Worm (Caenorhabditis elegans) whole organism, L4 larva: ENCODE data around the gene F13B12.1.

Experiments
- F49E8.2 ChIP-seq: sonication (generic microtip); optimal IDR thresholded peaks from 2 replicates; lab custom pipeline; 2016; ENCODE audit warnings: missing compliant biosample characterization, mild to moderate bottlenecking, missing genetic modification characterization, borderline replicate concordance
- R02D3.7 ChIP-seq: fragments of 150-350 bp; sonication (generic microtip); optimal IDR thresholded peaks from 3 replicates; lab custom pipeline; 2014; ENCODE audit warnings: missing biosample characterization, missing genetic modification characterization
- T20F7.1 ChIP-seq: fragments of 200-800 bp; sonication (Bioruptor generic); optimal IDR thresholded peaks from 2 replicates; lab custom pipeline; 2018; ENCODE audit warnings: mild to moderate bottlenecking, missing genetic modification characterization, missing compliant biosample characterization
- T26A8.4 ChIP-seq: fragments of 200-800 bp; sonication (Bioruptor generic); IDR thresholded peaks from 2 replicates; pipeline ENCODE4 v1.3.6; 2022; ENCODE audit warnings: missing genetic modification characterization, missing compliant biosample characterization
- Y75B8A.6 ChIP-seq: fragments of 200-800 bp; sonication (Bioruptor generic); IDR thresholded peaks from 2 replicates; pipeline ENCODE4 v1.3.6; 2022; ENCODE audit warnings: missing genetic modification reagents, missing genetic modification characterization, missing compliant biosample characterization
- aha-1 ChIP-seq: fragments of 150-350 bp; peaks from one replicate; lab custom pipeline; 2014; ENCODE audit warnings: missing biosample characterization, missing genetic modification characterization
- aly-2 ChIP-seq: sonication (generic microtip); optimal IDR thresholded peaks from 2 replicates; lab custom pipeline; 2018; ENCODE audit warnings: missing biosample characterization, missing genetic modification characterization
- ama-1 ChIP-seq: fragments of 150-350 bp; optimal IDR thresholded peaks from 2 replicates; lab custom pipeline; 2014; ENCODE audit warnings: inconsistent platforms, mixed read lengths
- arid-1 ChIP-seq: fragments of 200-800 bp; sonication (Bioruptor generic); conservative IDR thresholded peaks from 2 replicates; pipeline ENCODE4 v1.3.6; 2022; ENCODE audit warnings: missing genetic modification reagents, missing genetic modification characterization, missing compliant biosample characterization
- ceh-20 ChIP-seq: fragments of 200-800 bp; sonication (Bioruptor generic); IDR thresholded peaks from 2 replicates; pipeline ENCODE4 v1.3.6; 2022; ENCODE audit warnings: missing genetic modification reagents, missing genetic modification characterization, missing compliant biosample characterization
- ceh-32 ChIP-seq: sonication (generic microtip); optimal IDR thresholded peaks from 2 replicates; lab custom pipeline; 2016; ENCODE audit warnings: mild to moderate bottlenecking, missing genetic modification characterization, missing compliant biosample characterization; ENCODE audit not compliant: poor library complexity
- daf-12 ChIP-seq: fragments of 150-350 bp; optimal IDR thresholded peaks from 2 replicates; lab custom pipeline; 2014; ENCODE audit warnings: missing biosample characterization, missing genetic modification reagents, missing genetic modification characterization
- daf-16 ChIP-seq, 3 experiments: sonication (generic microtip); optimal IDR thresholded peaks; 2 replicates each; lab custom pipeline; 2016 to 2017; ENCODE audit warnings: missing genetic modification characterization in 3 of 3, missing genetic modification reagents in 3 of 3, mild to moderate bottlenecking in 2 of 3, missing compliant biosample characterization in 2 of 3, missing biosample characterization in 1 of 3, moderate library complexity in 1 of 3
- dmd-6 ChIP-seq: fragments of 200-800 bp; sonication (Bioruptor generic); IDR thresholded peaks from 2 replicates; pipeline ENCODE4 v1.3.6; 2022; ENCODE audit warnings: missing genetic modification reagents, missing genetic modification characterization, missing compliant biosample characterization
- dmd-8 ChIP-seq: fragments of 200-800 bp; sonication (Bioruptor generic); IDR thresholded peaks from 2 replicates; pipeline ENCODE4 v1.3.6; 2022; ENCODE audit warnings: missing genetic modification characterization, missing compliant biosample characterization
- dve-1 ChIP-seq: sonication (generic microtip); optimal IDR thresholded peaks from 2 replicates; lab custom pipeline; 2017; ENCODE audit warnings: antibody characterized with exemption, mild to moderate bottlenecking, missing genetic modification characterization, missing compliant biosample characterization; ENCODE audit not compliant: insufficient read depth
- egl-27 ChIP-seq: sonication (generic microtip); optimal IDR thresholded peaks from 3 replicates; lab custom pipeline; 2017; ENCODE audit warnings: missing biosample characterization, missing genetic modification reagents, missing genetic modification characterization
- fos-1 ChIP-seq: fragments of 150-350 bp; optimal IDR thresholded peaks from 2 replicates; lab custom pipeline; 2014; ENCODE audit warnings: missing biosample characterization, missing genetic modification characterization
- gei-8 ChIP-seq: fragments of 200-800 bp; sonication (Bioruptor generic); optimal IDR thresholded peaks from 2 replicates; lab custom pipeline; 2018; ENCODE audit warnings: mild to moderate bottlenecking, missing genetic modification characterization, missing compliant biosample characterization
- hlh-11 ChIP-seq: fragments of 200-800 bp; sonication (Bioruptor generic); optimal IDR thresholded peaks from 2 replicates; lab custom pipeline; 2018; ENCODE audit warnings: mild to moderate bottlenecking, missing genetic modification characterization, missing compliant biosample characterization
- hmg-1.1 ChIP-seq: fragments of 200-800 bp; sonication (Bioruptor generic); IDR thresholded peaks from 2 replicates; pipeline ENCODE4 v1.3.6; 2022; ENCODE audit warnings: missing genetic modification reagents, missing genetic modification characterization, missing compliant biosample characterization
- lim-7 ChIP-seq: fragments of 200-800 bp; sonication (Bioruptor generic); IDR thresholded peaks from 2 replicates; pipeline ENCODE4 v1.3.6; 2022; ENCODE audit warnings: missing genetic modification characterization, missing compliant biosample characterization
- lin-15B ChIP-seq: fragments of 150-350 bp; sonication (generic microtip); optimal IDR thresholded peaks from 3 replicates; lab custom pipeline; 2014; ENCODE audit warnings: missing biosample characterization, missing genetic modification characterization
- lin-39 ChIP-seq: fragments of 150-350 bp; optimal IDR thresholded peaks from 2 replicates; lab custom pipeline; 2014; ENCODE audit warnings: missing biosample characterization, missing genetic modification reagents, missing genetic modification characterization
- lsy-2 ChIP-seq, 2 experiments: fragments of 150-350 bp in 1 of 2; sonication (generic microtip) in 1 of 2; optimal IDR thresholded peaks; 2 replicates each; lab custom pipeline; 2014 to 2017; ENCODE audit warnings: missing biosample characterization in 2 of 2, missing genetic modification characterization in 2 of 2
- madf-9 ChIP-seq: fragments of 200-800 bp; sonication (Bioruptor generic); conservative IDR thresholded peaks from 2 replicates; pipeline ENCODE4 v1.3.6; 2022; ENCODE audit warnings: missing genetic modification reagents, missing genetic modification characterization, missing compliant biosample characterization
- mdl-1 ChIP-seq, 2 experiments: fragments of 150-350 bp in 1 of 2; sonication (generic microtip) in 1 of 2; optimal IDR thresholded peaks; 2 replicates each; lab custom pipeline; 2014 to 2017; ENCODE audit warnings: missing biosample characterization in 2 of 2, missing genetic modification characterization in 2 of 2
- mes-2 ChIP-seq: sonication (generic microtip); optimal IDR thresholded peaks from 2 replicates; lab custom pipeline; 2016; ENCODE audit warnings: missing genotype, mild to moderate bottlenecking, missing genetic modification characterization, missing compliant biosample characterization; ENCODE audit not compliant: poor library complexity, severe bottlenecking
- mxl-3 ChIP-seq: fragments of 200-800 bp; sonication (Bioruptor generic); optimal IDR thresholded peaks from 2 replicates; lab custom pipeline; 2018; ENCODE audit warnings: mild to moderate bottlenecking, missing genetic modification characterization, missing compliant biosample characterization
- nhr-237 ChIP-seq: sonication (generic microtip); optimal IDR thresholded peaks from 2 replicates; lab custom pipeline; 2017; ENCODE audit warnings: missing biosample characterization, missing genetic modification characterization
- nhr-28 ChIP-seq: fragments of 150-350 bp; optimal IDR thresholded peaks from 2 replicates; lab custom pipeline; 2014; ENCODE audit warnings: missing biosample characterization, missing genetic modification characterization
- nhr-41 ChIP-seq: fragments of 200-800 bp; sonication (Bioruptor generic); IDR thresholded peaks from 2 replicates; pipeline ENCODE4 v1.3.6; 2022; ENCODE audit warnings: missing genetic modification reagents, missing genetic modification characterization, missing compliant biosample characterization
- nhr-48 ChIP-seq: sonication (generic microtip); optimal IDR thresholded peaks from 2 replicates; lab custom pipeline; 2016; ENCODE audit warnings: mild to moderate bottlenecking, missing genetic modification characterization, missing compliant biosample characterization
- nhr-77 ChIP-seq: fragments of 150-350 bp; optimal IDR thresholded peaks from 2 replicates; lab custom pipeline; 2014; ENCODE audit warnings: missing biosample characterization, missing genetic modification characterization
- php-3 ChIP-seq: fragments of 200-800 bp; sonication (Bioruptor generic); IDR thresholded peaks from 2 replicates; pipeline ENCODE4 v1.3.6; 2022; ENCODE audit warnings: missing genetic modification reagents, missing genetic modification characterization, missing compliant biosample characterization
- pqm-1 ChIP-seq: sonication (generic microtip); optimal IDR thresholded peaks from 2 replicates; lab custom pipeline; 2017; ENCODE audit warnings: missing biosample characterization, missing genetic modification characterization
- snpc-1.2 ChIP-seq: fragments of 200-800 bp; sonication (Bioruptor generic); IDR thresholded peaks from 2 replicates; pipeline ENCODE4 v1.3.6; 2022; ENCODE audit warnings: missing genetic modification reagents, missing genetic modification characterization, missing compliant biosample characterization
- snpc-4 ChIP-seq: fragments of 150-350 bp; optimal IDR thresholded peaks from 2 replicates; lab custom pipeline; 2014; ENCODE audit warnings: missing biosample characterization, missing genetic modification characterization
- tag-97 ChIP-seq: fragments of 200-800 bp; sonication (Bioruptor generic); IDR thresholded peaks from 2 replicates; pipeline ENCODE4 v1.3.6; 2022; ENCODE audit warnings: missing genetic modification characterization, missing compliant biosample characterization
- unc-62 ChIP-seq, 3 experiments: fragments of 150-350 bp in 1 of 3; sonication (generic microtip); optimal IDR thresholded peaks in 2 of 3; peaks in 1 of 3; 1 replicate in 1 of 3; 2 replicates in 2 of 3; lab custom pipeline; 2014 to 2017; ENCODE audit warnings: missing biosample characterization in 3 of 3, missing genetic modification characterization in 3 of 3, missing genetic modification reagents in 3 of 3, missing genotype in 1 of 3
- ztf-11 ChIP-seq: fragments of 150-350 bp; optimal IDR thresholded peaks from 2 replicates; lab custom pipeline; 2014; ENCODE audit warnings: missing biosample characterization, missing genetic modification characterization

Gene F13B12.1

ce11 chrIV:10467347-10467746, 42.9 kb upstream of the F13B12.1 start (continued):
- TF ChIP-seq nhr-28 (tag; lab: Kevin White, UChicago) (peak; percentile 45), madf-9 (GFP tag; lab: Robert Waterston, UW) (no peak), mes-2 (no peak)

DNA sequence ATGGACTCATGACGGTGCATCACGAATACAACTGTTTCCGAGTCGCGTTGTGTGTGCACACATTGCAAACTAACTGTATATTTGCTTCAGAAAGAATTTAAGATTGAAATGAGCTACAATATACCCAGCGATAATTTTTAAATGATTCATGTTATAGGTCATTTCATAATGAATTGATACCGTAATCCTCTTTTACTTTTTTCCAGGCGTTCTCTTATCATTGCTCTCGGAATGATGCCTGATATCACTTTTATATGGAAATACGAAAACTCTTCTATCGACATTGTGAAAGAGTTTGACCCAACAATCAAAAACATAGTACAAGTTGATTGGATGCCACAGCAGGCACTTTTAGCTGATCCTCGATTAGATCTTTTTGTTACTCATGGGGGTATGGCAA, 42.0 kb upstream of the F13B12.1 start:
- TF ChIP-seq nhr-77 (tag; lab: Kevin White, UChicago) (peak; percentile 38), F49E8.2 (tag; lab: Kevin White, UChicago) (no peak), aha-1 (tag; lab: Kevin White, UChicago) (peak; percentile 54), lsy-2 (tag; optimal IDR thresholded peaks at IDR 0.05; lab: Kevin White, UChicago) (peak in 1 of 2 experiments; percentile 61), arid-1 (no peak), dmd-6 (GFP tag; lab: Robert Waterston, UW) (peak; percentile 70), aly-2 (tag; lab: Kevin White, UChicago) (no peak), php-3 (peak; percentile 23; the same call in 1 of the 2 replicates), pqm-1 (peak; percentile 83), hlh-11 (tag; lab: Kevin White, UChicago) (peak; percentile 44), daf-16 (GFP tag; optimal IDR thresholded peaks at IDR 0.05; lab: Kevin White, UChicago) (no peak), daf-16 (tag; optimal IDR thresholded peaks at IDR 0.05; lab: Kevin White, UChicago) (peak; percentile 43), R02D3.7 (tag; lab: Kevin White, UChicago) (no peak), dve-1 (tag; lab: Kevin White, UChicago) (peak; percentile 44), nhr-28 (tag; lab: Kevin White, UChicago) (peak; percentile 86)
- TF ChIP-seq, all 104 proteins: peak for 10

ce11 chrIV:10465764-10466163, 41.3 kb upstream of the F13B12.1 start:
- TF ChIP-seq ceh-20 (no peak), dmd-8 (no peak), Y75B8A.6 (GFP tag; lab: Robert Waterston, UW) (no peak), lin-39 (tag; lab: Kevin White, UChicago) (no peak), mdl-1 (tag; optimal IDR thresholded peaks at IDR 0.05; lab: Kevin White, UChicago) (no peak), nhr-48 (tag; lab: Kevin White, UChicago) (no peak), nhr-237 (tag; lab: Kevin White, UChicago) (no peak), unc-62 (GFP tag; optimal IDR thresholded peaks at IDR 0.05 in 1 of 2; lab: Kevin White, UChicago) (peak in 1 of 2 experiments; percentile 95), unc-62 (tag; optimal IDR thresholded peaks at IDR 0.05; lab: Kevin White, UChicago) (no peak)
- TF ChIP-seq, all 104 proteins: peak for 1

ce11 chrIV:10463987-10464638, 39.7 kb upstream of the F13B12.1 start, which contains the start of gene ugt-43:
Gene ugt-43 (plus strand): TSS chrIV:10464588.
- TF ChIP-seq gei-8 (GFP tag; lab: Kevin White, UChicago) (no peak), unc-62 (GFP tag; optimal IDR thresholded peaks at IDR 0.05 in 1 of 2; lab: Kevin White, UChicago) (peak in 1 of 2 experiments; percentile 16), unc-62 (tag; optimal IDR thresholded peaks at IDR 0.05; lab: Kevin White, UChicago) (no peak), fos-1 (tag; lab: Kevin White, UChicago) (no peak), nhr-41 (GFP tag; lab: Robert Waterston, UW) (no peak), dmd-6 (GFP tag; lab: Robert Waterston, UW) (0 out of 2 replicates have a peak, but pooled peaks have one; percentile 13), T26A8.4 (GFP tag; lab: Robert Waterston, UW) (no peak), hmg-1.1 (GFP tag; lab: Robert Waterston, UW) (no peak), lin-15B (tag; lab: Kevin White, UChicago) (no peak), dmd-8 (no peak), ceh-32 (tag; lab: Kevin White, UChicago) (no peak), madf-9 (GFP tag; lab: Robert Waterston, UW) (no peak), ama-1 (lab: Kevin White, UChicago) (no peak), lim-7 (GFP tag; lab: Robert Waterston, UW) (no peak), dve-1 (tag; lab: Kevin White, UChicago) (peak; percentile 47), mxl-3 (GFP tag; lab: Kevin White, UChicago) (no peak), ztf-11 (tag; lab: Kevin White, UChicago) (no peak), nhr-28 (tag; lab: Kevin White, UChicago) (peak; percentile 20), tag-97 (GFP tag; lab: Robert Waterston, UW) (no peak), daf-16 (GFP tag; optimal IDR thresholded peaks at IDR 0.05; lab: Kevin White, UChicago) (no peak), daf-16 (tag; optimal IDR thresholded peaks at IDR 0.05; lab: Kevin White, UChicago) (peak; percentile 33), daf-12 (tag; lab: Kevin White, UChicago) (no peak), snpc-4 (no peak), snpc-1.2 (GFP tag; lab: Robert Waterston, UW) (no peak), lin-39 (tag; lab: Kevin White, UChicago) (no peak), egl-27 (tag; lab: Kevin White, UChicago) (no peak), T20F7.1 (GFP tag; lab: Kevin White, UChicago) (no peak)
